Fruit fly (Drosophila melanogaster) whole organism, prepupa: Measurements from ENCODE around the gene CG33234.

ENCODE experiments used
- Lpt ChIP-seq: fragments of 200-800 bp; sonication (Bioruptor generic); optimal IDR thresholded peaks from 3 replicates; lab custom pipeline; 2016; ENCODE audit warnings: missing biosample characterization, missing genetic modification characterization
- Sox102F ChIP-seq: fragments of 200-800 bp; sonication (Bioruptor generic); optimal IDR thresholded peaks from 2 replicates; lab custom pipeline; 2016; ENCODE audit warnings: missing biosample characterization, mild to moderate bottlenecking, missing genetic modification characterization
- svp ChIP-seq: fragments of 200-800 bp; sonication (Bioruptor generic); peaks from one replicate; lab custom pipeline; 2016; ENCODE audit warnings: missing biosample characterization, missing genetic modification characterization

DNA sequence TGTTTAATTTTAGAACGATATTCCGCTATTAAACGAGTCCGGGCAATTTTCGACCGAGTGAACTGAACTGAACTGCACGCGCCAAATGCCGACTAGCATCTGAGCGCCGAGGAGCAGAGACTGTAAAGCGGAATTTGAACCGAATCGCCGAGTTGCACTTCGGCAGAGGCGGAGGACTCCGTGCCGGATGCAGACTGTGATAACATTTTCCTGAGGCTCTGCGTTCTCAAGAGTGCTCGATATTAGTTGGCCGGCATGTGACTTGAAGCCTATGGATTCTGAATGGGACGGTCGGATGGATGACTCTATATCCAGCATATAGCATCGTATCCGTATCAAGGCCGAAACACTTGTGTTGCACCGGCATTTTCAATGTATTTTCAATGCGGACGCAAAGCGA is 31.5 kb upstream of the CG33234 start, which contains the start of gene Pxn:
- TF ChIP-seq Sox102F (GFP tag; lab: Kevin White, UChicago) (no peak), svp (GFP tag; lab: Kevin White, UChicago) (no peak), Lpt (GFP tag; lab: Kevin White, UChicago) (no peak)
